Worm (Caenorhabditis elegans): ENCODE results near the gene C49F8.15.

The C49F8.15 gene

DNA sequence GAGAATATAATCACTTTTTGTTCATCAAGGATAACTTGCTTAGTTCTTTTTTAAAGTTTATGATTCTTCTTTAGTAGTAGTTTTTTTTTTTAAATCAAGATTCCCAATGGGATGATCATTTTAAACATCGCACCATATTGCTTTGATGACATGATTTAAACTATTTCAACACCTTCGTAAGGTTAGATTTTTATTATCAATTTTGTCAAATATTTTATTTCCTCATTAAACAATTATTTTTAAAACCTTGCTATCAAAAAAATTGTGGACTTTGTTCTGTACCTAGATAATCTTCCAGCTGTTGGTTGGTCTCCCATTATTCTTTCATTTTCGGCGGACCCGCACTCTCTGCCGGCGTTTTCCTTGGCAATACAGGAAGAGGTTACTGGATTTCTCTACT lies 31.0 kb downstream of the C49F8.15 start, which contains the start of gene sir-2.3:
sir-2.3 (plus strand) TSS at position 301 of the 400 bp plus-strand sequence.
- TF ChIP-seq F57C9.4 (tag; optimal IDR thresholded peaks at IDR 0.05) (no peak), egrh-3 (GFP tag; IDR thresholded peaks at IDR 0.05) (no peak), nfya-1 (tag; optimal IDR thresholded peaks at IDR 0.05; ENCODE audit: borderline replicate concordance, insufficient read depth) (no peak), madf-8 (GFP tag; conservative IDR thresholded peaks at IDR 0.05) (no peak), tbx-9 (tag; optimal IDR thresholded peaks at IDR 0.05; ENCODE audit: borderline replicate concordance) (no peak), lir-1 (GFP tag; conservative IDR thresholded peaks at IDR 0.05) (no peak), ceh-79 (tag; optimal IDR thresholded peaks at IDR 0.05) (no peak), lsl-1 (GFP tag; optimal IDR thresholded peaks at IDR 0.05) (no peak), lin-40 (tag; optimal IDR thresholded peaks at IDR 0.05) (no peak), nhr-27 (tag; optimal IDR thresholded peaks at IDR 0.05) (no peak), mxl-1 (tag; optimal IDR thresholded peaks at IDR 0.05) (no peak), lin-35 (GFP tag; optimal IDR thresholded peaks at IDR 0.05) (no peak), F55B11.4 (tag; optimal IDR thresholded peaks at IDR 0.05; ENCODE audit: borderline replicate concordance, insufficient read depth) (no peak), ceh-40 (GFP tag; IDR thresholded peaks at IDR 0.05) (no peak)

DNA sequence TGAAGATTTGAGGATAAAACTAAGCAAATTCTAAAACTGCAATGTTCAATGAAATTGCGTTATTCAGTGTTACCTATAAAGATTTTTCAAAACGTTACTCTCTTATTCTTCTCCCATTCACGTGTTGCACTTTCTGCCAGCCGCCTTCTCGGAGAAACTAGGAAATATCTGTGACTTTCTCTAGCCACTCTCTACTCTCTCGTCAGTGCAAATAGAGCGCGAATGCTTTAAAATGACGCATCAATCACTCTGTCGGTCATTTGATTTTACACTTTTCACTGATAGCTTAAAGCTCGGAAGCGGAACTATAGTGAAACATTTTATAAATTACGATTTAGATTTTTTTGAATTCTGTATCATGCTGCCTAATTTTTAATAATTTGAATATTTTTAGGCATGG lies 33.5 kb downstream of the C49F8.15 start:
- TF ChIP-seq snpc-3.4 (tag; optimal IDR thresholded peaks at IDR 0.05) (no peak), B0019.2 (GFP tag; conservative IDR thresholded peaks at IDR 0.05) (no peak), T26A5.8 (tag; optimal IDR thresholded peaks at IDR 0.05) (no peak), madf-8 (GFP tag; conservative IDR thresholded peaks at IDR 0.05) (no peak), Y53G8AR.9 (GFP tag; conservative IDR thresholded peaks at IDR 0.05) (no peak), hmg-20 (GFP tag; IDR thresholded peaks at IDR 0.05) (no peak), aptf-3 (GFP tag; IDR thresholded peaks at IDR 0.05) (no peak), tbx-9 (tag; optimal IDR thresholded peaks at IDR 0.05; ENCODE audit: borderline replicate concordance) (no peak), lsl-1 (GFP tag; optimal IDR thresholded peaks at IDR 0.05) (no peak), Y79H2A.3 (GFP tag; conservative IDR thresholded peaks at IDR 0.05) (no peak), lin-54 (GFP tag; optimal IDR thresholded peaks at IDR 0.05) (no peak), bed-1 (GFP tag; IDR thresholded peaks at IDR 0.05) (no peak), egl-18 (GFP tag; IDR thresholded peaks at IDR 0.05) (no peak), rec-8 (tag; optimal IDR thresholded peaks at IDR 0.05) (no peak), lin-26 (GFP tag; IDR thresholded peaks at IDR 0.05) (no peak), F23B12.7 (tag; optimal IDR thresholded peaks at IDR 0.05; ENCODE audit: insufficient read depth) (peak; percentile 18), ceh-40 (GFP tag; IDR thresholded peaks at IDR 0.05) (no peak), K11D2.4 (GFP tag; IDR thresholded peaks at IDR 0.05) (0 out of 2 replicates have a peak, but pooled peaks have one; percentile 32), fkh-3 (tag; optimal IDR thresholded peaks at IDR 0.05) (no peak), F49E8.2 (tag; optimal IDR thresholded peaks at IDR 0.05; ENCODE audit: insufficient read depth) (no peak), K12H6.12 (tag; optimal IDR thresholded peaks at IDR 0.05) (peak; percentile 45), zfh-2 (GFP tag; conservative IDR thresholded peaks at IDR 0.05) (no peak), ztf-25 (GFP tag; IDR thresholded peaks at IDR 0.05) (no peak), attf-3 (GFP tag; conservative IDR thresholded peaks at IDR 0.05) (no peak), sea-2 (GFP tag; IDR thresholded peaks at IDR 0.05) (no peak), hmg-1.2 (GFP tag; IDR thresholded peaks at IDR 0.05) (peak; percentile 67), somi-1 (GFP tag; optimal IDR thresholded peaks at IDR 0.05) (peak; percentile 54), lin-35 (GFP tag; optimal IDR thresholded peaks at IDR 0.05) (no peak), gei-17 (GFP tag; optimal IDR thresholded peaks at IDR 0.05) (no peak), mes-4 (tag; optimal IDR thresholded peaks at IDR 0.05) (no peak), atf-7 (tag; optimal IDR thresholded peaks at IDR 0.05) (peak; percentile 25), unc-62 (GFP tag; optimal IDR thresholded peaks at IDR 0.05) (peak; percentile 36), B0035.1 (tag; optimal IDR thresholded peaks at IDR 0.05) (no peak), lag-1 (GFP tag; IDR thresholded peaks at IDR 0.05) (no peak), F39B2.1 (GFP tag; IDR thresholded peaks at IDR 0.05) (no peak), cebp-1 (GFP tag; IDR thresholded peaks at IDR 0.05) (no peak), cebp-1 (tag; optimal IDR thresholded peaks at IDR 0.05) (peak; percentile 52), chd-7 (tag; optimal IDR thresholded peaks at IDR 0.05) (no peak)

Data from whole organism, young adult.